Worm (Caenorhabditis elegans): ENCODE results near the gene pcrg-1.

The pcrg-1 gene

ce11 chrII:7161512-7161911 lies 38.8 kb upstream of the pcrg-1 start, which contains the start of gene C27H5.12:
Gene C27H5.12, minus strand, starts transcription at chrII:7161612.
- no peak for TF ChIP-seq ceh-90 (tag; optimal IDR thresholded peaks at IDR 0.05)
- TF ChIP-seq lin-14 (GFP tag; optimal IDR thresholded peaks at IDR 0.05), result no peak
- TF ChIP-seq F16B12.6 (tag; optimal IDR thresholded peaks at IDR 0.05), result no peak
- no peak for TF ChIP-seq fkh-4 (tag; optimal IDR thresholded peaks at IDR 0.05; ENCODE audit: borderline replicate concordance)
- TF ChIP-seq nhr-71 (tag; optimal IDR thresholded peaks at IDR 0.05), result no peak
- TF ChIP-seq egl-13 (tag; optimal IDR thresholded peaks at IDR 0.05), result no peak
- TF ChIP-seq tlp-1 (tag; optimal IDR thresholded peaks at IDR 0.05), result no peak
- TF ChIP-seq pax-3 (tag; optimal IDR thresholded peaks at IDR 0.05), result no peak
- no peak for TF ChIP-seq fkh-8 (tag; optimal IDR thresholded peaks at IDR 0.05)
- TF ChIP-seq ztf-4 (tag; optimal IDR thresholded peaks at IDR 0.05), result no peak
- no peak for TF ChIP-seq jun-1 (tag; optimal IDR thresholded peaks at IDR 0.05)
- TF ChIP-seq isw-1 (GFP tag; IDR thresholded peaks at IDR 0.05), result no peak
- no peak for TF ChIP-seq sup-37 (GFP tag; optimal IDR thresholded peaks at IDR 0.05)
- no peak for TF ChIP-seq sox-4 (tag; optimal IDR thresholded peaks at IDR 0.05)

- TF ChIP-seq rnt-1 (tag; optimal IDR thresholded peaks at IDR 0.05), result no peak
- peak; percentile 26 for TF ChIP-seq nhr-85 (tag)
These were observed 34.6 kb upstream of the pcrg-1 start, which contains the start of gene mfsd-13.2 for ce11 chrII:7165749-7166148. Gene mfsd-13.2, minus strand, starts transcription at chrII:7165849.

ce11 chrII:7166768-7167167 lies 33.6 kb upstream of the pcrg-1 start:
- TF ChIP-seq pax-3 (tag; optimal IDR thresholded peaks at IDR 0.05) (no peak), unc-30 (tag; optimal IDR thresholded peaks at IDR 0.05) (no peak), elt-2 (tag; optimal IDR thresholded peaks at IDR 0.05) (peak; percentile 55)

- TF ChIP-seq egl-13 (tag; optimal IDR thresholded peaks at IDR 0.05) (no peak), ceh-88 (GFP tag; IDR thresholded peaks at IDR 0.05) (no peak), lin-13 (GFP tag; optimal IDR thresholded peaks at IDR 0.05) (no peak), pqm-1 (tag; optimal IDR thresholded peaks at IDR 0.05) (no peak), lir-3 (tag; optimal IDR thresholded peaks at IDR 0.05; ENCODE audit: poor library complexity) (no peak), hlh-17 (GFP tag; optimal IDR thresholded peaks at IDR 0.05; ENCODE audit: borderline replicate concordance) (no peak), tlp-1 (tag; optimal IDR thresholded peaks at IDR 0.05) (no peak)
These were observed 31.6 kb upstream of the pcrg-1 start, which contains the start of gene col-36 for ce11 chrII:7168712-7169111. Gene col-36, minus strand, starts transcription at chrII:7168812.

ce11 chrII:7171305-7171998 lies 28.9 kb upstream of the pcrg-1 start, which contains the start of gene dyf-13:
Gene dyf-13, minus strand, starts transcription at chrII:7171355.
- TF ChIP-seq fkh-10 (GFP tag; optimal IDR thresholded peaks at IDR 0.05) (no peak), nhr-71 (tag; optimal IDR thresholded peaks at IDR 0.05) (no peak), egl-13 (tag; optimal IDR thresholded peaks at IDR 0.05) (no peak), zip-4 (GFP tag; optimal IDR thresholded peaks at IDR 0.05) (no peak), fkh-8 (tag; optimal IDR thresholded peaks at IDR 0.05) (no peak), lsy-2 (tag; optimal IDR thresholded peaks at IDR 0.05) (no peak), mep-1 (tag; optimal IDR thresholded peaks at IDR 0.05) (no peak), nhr-47 (tag; optimal IDR thresholded peaks at IDR 0.05) (no peak), zag-1 (tag; optimal IDR thresholded peaks at IDR 0.05) (no peak), nhr-20 (tag; optimal IDR thresholded peaks at IDR 0.05) (no peak), unc-30 (tag; optimal IDR thresholded peaks at IDR 0.05) (no peak), ets-5 (GFP tag; IDR thresholded peaks at IDR 0.05) (no peak), ceh-8 (GFP tag; optimal IDR thresholded peaks at IDR 0.05) (no peak), ama-1 (optimal IDR thresholded peaks at IDR 0.05) (no peak), swsn-7 (tag; optimal IDR thresholded peaks at IDR 0.05) (no peak), ztf-11 (tag; optimal IDR thresholded peaks at IDR 0.05) (no peak)

Measured in whole organism, L1 larva.